Worm (Caenorhabditis elegans) whole organism, young adult: ENCODE measurements around the gene Y54G9A.9.

Source experiments
- ama-1 ChIP-seq, 3 experiments: fragments of 150-350 bp in 1 of 3; sonication (generic microtip) in 2 of 3; optimal IDR thresholded peaks; 2 replicates each; lab custom pipeline; 2014 to 2018; ENCODE audit warnings: missing biosample characterization in 2 of 3, missing genetic modification characterization in 2 of 3, missing genetic modification reagents in 2 of 3
- cebp-2 ChIP-seq: fragments of 200-800 bp; sonication (Bioruptor generic); IDR thresholded peaks from 2 replicates; pipeline ENCODE4 v1.3.6; 2022; ENCODE audit warnings: missing genetic modification characterization, missing compliant biosample characterization
- dpff-1 ChIP-seq: sonication (generic microtip); optimal IDR thresholded peaks from 2 replicates; lab custom pipeline; 2017; ENCODE audit warnings: mild to moderate bottlenecking, missing genetic modification characterization, missing compliant biosample characterization
- lag-1 ChIP-seq: fragments of 200-800 bp; sonication (Bioruptor generic); IDR thresholded peaks from 2 replicates; pipeline ENCODE4 v1.3.6; 2022; ENCODE audit warnings: missing genetic modification reagents, missing genetic modification characterization, missing compliant biosample characterization
- let-607 ChIP-seq, 2 experiments: fragments of 200-800 bp in 1 of 2; sonication (Bioruptor generic) in 1 of 2; sonication (generic microtip) in 1 of 2; optimal IDR thresholded peaks; 2 replicates each; lab custom pipeline; 2016 to 2018; ENCODE audit warnings: mild to moderate bottlenecking in 2 of 2, missing compliant biosample characterization in 2 of 2, missing genetic modification characterization in 2 of 2, moderate library complexity in 2 of 2, missing genotype in 1 of 2
- madf-8 ChIP-seq: fragments of 200-800 bp; sonication (Bioruptor generic); conservative IDR thresholded peaks from 2 replicates; pipeline ENCODE4 v1.3.6; 2022; ENCODE audit warnings: missing genetic modification reagents, missing genetic modification characterization, missing compliant biosample characterization
- somi-1 ChIP-seq: fragments of 200-800 bp; sonication (Bioruptor generic); optimal IDR thresholded peaks from 2 replicates; lab custom pipeline; 2018; ENCODE audit warnings: mild to moderate bottlenecking, missing genetic modification characterization, missing compliant biosample characterization
- unc-62 ChIP-seq: fragments of 150-350 bp; optimal IDR thresholded peaks from 2 replicates; lab custom pipeline; 2014; ENCODE audit warnings: missing biosample characterization, missing genetic modification reagents, missing genetic modification characterization
- ztf-18 ChIP-seq: sonication (generic microtip); optimal IDR thresholded peaks from 2 replicates; lab custom pipeline; 2016; ENCODE audit warnings: missing genotype, mild to moderate bottlenecking, missing genetic modification characterization, missing compliant biosample characterization

DNA sequence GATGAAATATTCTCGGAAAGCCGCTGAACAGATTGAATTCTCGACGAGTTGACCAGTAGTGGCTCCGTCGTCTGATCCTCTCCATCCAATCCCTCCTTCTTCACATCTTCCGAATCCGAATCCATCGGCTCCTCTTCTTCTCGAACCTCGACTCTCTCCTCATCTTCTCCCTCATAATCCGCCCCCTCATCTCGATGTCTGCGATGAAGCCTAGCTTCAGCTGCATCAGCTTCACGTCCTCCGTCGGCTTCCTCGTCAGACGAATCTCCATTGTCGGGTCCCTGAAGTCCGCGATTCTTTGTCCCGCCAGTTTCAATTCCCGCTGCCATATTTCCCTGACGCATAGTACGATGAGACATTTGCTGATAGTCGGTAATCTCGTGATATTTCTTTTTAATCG, 43.9 kb upstream of the Y54G9A.9 start:
- TF ChIP-seq dpff-1, result no peak
- TF ChIP-seq somi-1, result no peak
- no peak for TF ChIP-seq ztf-18 (tag; lab: Kevin White, UChicago)
- no peak for TF ChIP-seq let-607 (tag; optimal IDR thresholded peaks at IDR 0.05; lab: Kevin White, UChicago)
- no peak for TF ChIP-seq ama-1 (optimal IDR thresholded peaks at IDR 0.05; lab: Kevin White, UChicago)
- TF ChIP-seq ama-1 (GFP tag; optimal IDR thresholded peaks at IDR 0.05; lab: Kevin White, UChicago), result no peak
- no peak for TF ChIP-seq madf-8 (GFP tag; lab: Robert Waterston, UW)
- TF ChIP-seq unc-62 (GFP tag; lab: Kevin White, UChicago), result no peak
- no peak for TF ChIP-seq lag-1 (GFP tag; lab: Robert Waterston, UW)
- no peak for TF ChIP-seq cebp-2 (GFP tag; lab: Robert Waterston, UW)
